Worm (Caenorhabditis elegans) whole organism, early embryonic: ENCODE data around the gene zip-5.

Experiments used
- B0310.2 ChIP-seq: sonication (generic microtip); optimal IDR thresholded peaks from 2 replicates; lab custom pipeline; 2016; ENCODE audit warnings: mild to moderate bottlenecking, missing genetic modification characterization, missing compliant biosample characterization
- F13C5.2 ChIP-seq: sonication (generic microtip); optimal IDR thresholded peaks from 2 replicates; lab custom pipeline; 2017; ENCODE audit warnings: mild to moderate bottlenecking, missing genetic modification characterization, inconsistent platforms, missing compliant biosample characterization
- aly-1 ChIP-seq: sonication (generic microtip); optimal IDR thresholded peaks from 2 replicates; lab custom pipeline; 2016; ENCODE audit warnings: missing genetic modification characterization, missing compliant biosample characterization
- ama-1 ChIP-seq: fragments of 150-350 bp; optimal IDR thresholded peaks from 2 replicates; lab custom pipeline; 2014
- ceh-13 ChIP-seq: fragments of 200-800 bp; sonication (Bioruptor generic); optimal IDR thresholded peaks from 2 replicates; lab custom pipeline; 2018; ENCODE audit warnings: mild to moderate bottlenecking, missing genetic modification characterization, missing compliant biosample characterization
- ceh-36 ChIP-seq: sonication (generic microtip); optimal IDR thresholded peaks from 2 replicates; lab custom pipeline; 2016; ENCODE audit warnings: missing genetic modification characterization, inconsistent platforms, missing compliant biosample characterization
- ets-7 ChIP-seq: sonication (generic microtip); optimal IDR thresholded peaks from 2 replicates; lab custom pipeline; 2016; ENCODE audit warnings: missing genotype, missing genetic modification characterization, missing compliant biosample characterization
- flt-1 ChIP-seq: fragments of 200-800 bp; sonication (Bioruptor generic); IDR thresholded peaks from 2 replicates; pipeline ENCODE4 v1.3.6; 2022; ENCODE audit warnings: missing genetic modification characterization, missing compliant biosample characterization
- hmbx-1 ChIP-seq: sonication (generic microtip); optimal IDR thresholded peaks from 2 replicates; lab custom pipeline; 2016; ENCODE audit warnings: mild to moderate bottlenecking, missing genetic modification characterization, missing compliant biosample characterization
- hmg-4 ChIP-seq: fragments of 200-800 bp; sonication (Bioruptor generic); optimal IDR thresholded peaks from 2 replicates; lab custom pipeline; 2018; ENCODE audit warnings: mild to moderate bottlenecking, missing genetic modification characterization, missing compliant biosample characterization
- hnd-1 ChIP-seq: sonication (generic microtip); optimal IDR thresholded peaks from 2 replicates; lab custom pipeline; 2016; ENCODE audit warnings: missing genetic modification characterization, missing compliant biosample characterization
- pes-1 ChIP-seq: fragments of 200-800 bp; sonication (Bioruptor generic); IDR thresholded peaks from 2 replicates; pipeline ENCODE4 v1.3.6; 2022; ENCODE audit warnings: missing genetic modification reagents, missing genetic modification characterization, missing compliant biosample characterization
- scrt-1 ChIP-seq: fragments of 200-800 bp; sonication (Bioruptor generic); IDR thresholded peaks from 2 replicates; pipeline ENCODE4 v1.3.6; 2022; ENCODE audit warnings: missing genetic modification characterization, missing compliant biosample characterization
- sea-1 ChIP-seq: fragments of 200-800 bp; sonication (Bioruptor generic); conservative IDR thresholded peaks from 2 replicates; pipeline ENCODE4 v1.3.6; 2022; ENCODE audit warnings: missing genetic modification characterization, missing compliant biosample characterization
- tbx-11 ChIP-seq: fragments of 200-800 bp; sonication (Bioruptor generic); IDR thresholded peaks from 2 replicates; pipeline ENCODE4 v1.3.6; 2022; ENCODE audit warnings: missing genetic modification characterization, missing compliant biosample characterization
- tbx-37 ChIP-seq: fragments of 200-800 bp; sonication (Bioruptor generic); conservative IDR thresholded peaks from 2 replicates; pipeline ENCODE4 v1.3.6; 2022; ENCODE audit warnings: missing genetic modification reagents, missing genetic modification characterization, missing compliant biosample characterization
- tra-4 ChIP-seq: sonication (generic microtip); optimal IDR thresholded peaks from 2 replicates; lab custom pipeline; 2017; ENCODE audit warnings: missing genetic modification characterization, missing compliant biosample characterization

The zip-5 gene

ce11 chrV:13301443-13301842 is 37.1 kb downstream of the zip-5 start, which contains the start of gene ceh-79:
Gene ceh-79 (plus strand): TSS chrV:13301833.
- TF ChIP-seq tbx-11 (GFP tag; lab: Robert Waterston, UW), result no peak
- no peak for TF ChIP-seq B0310.2 (tag; lab: Kevin White, UChicago)
- no peak for TF ChIP-seq hmg-4 (GFP tag; lab: Kevin White, UChicago)
- no peak for TF ChIP-seq tra-4 (tag; lab: Kevin White, UChicago)
- TF ChIP-seq pes-1 (GFP tag; lab: Robert Waterston, UW), result no peak
- no peak for TF ChIP-seq ets-7
- TF ChIP-seq hmbx-1, result no peak
- no peak for TF ChIP-seq ceh-36 (tag; lab: Kevin White, UChicago)
- TF ChIP-seq aly-1 (tag; lab: Kevin White, UChicago), result no peak
- no peak for TF ChIP-seq F13C5.2 (tag; lab: Kevin White, UChicago)
- no peak for TF ChIP-seq sea-1 (GFP tag; lab: Robert Waterston, UW)
- no peak for TF ChIP-seq hnd-1 (tag; lab: Kevin White, UChicago)
- no peak for TF ChIP-seq ceh-13 (GFP tag; lab: Kevin White, UChicago)
- TF ChIP-seq ama-1 (lab: Kevin White, UChicago), result no peak
- TF ChIP-seq flt-1 (GFP tag; lab: Robert Waterston, UW), result no peak
- no peak for TF ChIP-seq tbx-37 (GFP tag; lab: Robert Waterston, UW)
- no peak for TF ChIP-seq scrt-1

ce11 chrV:13304663-13305188 is 40.4 kb downstream of the zip-5 start, which contains the start of gene C26E1.2:
Gene C26E1.2 (plus strand): TSS chrV:13305138.
- TF ChIP-seq sea-1 (GFP tag; lab: Robert Waterston, UW) (no peak), hmg-4 (GFP tag; lab: Kevin White, UChicago) (no peak)

DNA sequence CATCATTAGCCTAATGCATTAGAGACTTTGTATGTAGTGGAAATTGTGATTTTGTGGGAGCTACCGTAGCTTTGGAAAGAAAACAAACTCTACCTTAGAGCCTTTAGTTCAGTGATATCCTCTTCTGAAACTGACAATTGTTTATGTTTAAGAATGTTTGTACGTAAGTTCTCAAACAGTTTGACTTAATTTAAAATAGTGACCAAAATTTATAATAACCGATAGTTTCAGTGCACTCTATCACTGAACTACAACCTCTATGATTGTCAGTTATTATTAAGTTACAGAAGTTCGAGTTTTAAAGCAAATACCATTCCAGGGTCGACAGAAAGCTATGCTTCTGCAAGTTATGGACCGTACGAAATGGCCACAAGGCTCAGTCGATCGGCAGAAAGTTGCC is 44.3 kb downstream of the zip-5 start, which contains the start of gene C50B6.1:
Gene C50B6.1, plus strand, starts transcription at position 301 of the 400 bp plus-strand sequence.
- no peak for TF ChIP-seq aly-1 (tag; lab: Kevin White, UChicago)
- no peak for TF ChIP-seq sea-1 (GFP tag; lab: Robert Waterston, UW)
- no peak for TF ChIP-seq tbx-11 (GFP tag; lab: Robert Waterston, UW)
- TF ChIP-seq ceh-36 (tag; lab: Kevin White, UChicago), result no peak
- TF ChIP-seq tra-4 (tag; lab: Kevin White, UChicago), result no peak
- no peak for TF ChIP-seq pes-1 (GFP tag; lab: Robert Waterston, UW)
- TF ChIP-seq ceh-13 (GFP tag; lab: Kevin White, UChicago), result no peak
- no peak for TF ChIP-seq tbx-37 (GFP tag; lab: Robert Waterston, UW)
- TF ChIP-seq scrt-1, result no peak
- no peak for TF ChIP-seq B0310.2 (tag; lab: Kevin White, UChicago)
- TF ChIP-seq ets-7, result no peak
- TF ChIP-seq hmg-4 (GFP tag; lab: Kevin White, UChicago), result no peak
- TF ChIP-seq hmbx-1, result no peak
- no peak for TF ChIP-seq flt-1 (GFP tag; lab: Robert Waterston, UW)
- TF ChIP-seq ama-1 (lab: Kevin White, UChicago), result no peak

ce11 chrV:13309806-13310205 is 45.5 kb downstream of the zip-5 start:
- TF ChIP-seq sea-1 (GFP tag; lab: Robert Waterston, UW) (no peak), hmbx-1 (no peak), ceh-36 (tag; lab: Kevin White, UChicago) (no peak), scrt-1 (no peak), ceh-13 (GFP tag; lab: Kevin White, UChicago) (no peak), aly-1 (tag; lab: Kevin White, UChicago) (no peak), B0310.2 (tag; lab: Kevin White, UChicago) (no peak)

- no peak for TF ChIP-seq ets-7
- no peak for TF ChIP-seq hmbx-1
- TF ChIP-seq ceh-36 (tag; lab: Kevin White, UChicago), result no peak
Observed at ce11 chrV:13312210-13312676, 47.9 kb downstream of the zip-5 start, which contains the start of gene nasp-2. Gene nasp-2 (minus strand): TSS chrV:13312260.

DNA sequence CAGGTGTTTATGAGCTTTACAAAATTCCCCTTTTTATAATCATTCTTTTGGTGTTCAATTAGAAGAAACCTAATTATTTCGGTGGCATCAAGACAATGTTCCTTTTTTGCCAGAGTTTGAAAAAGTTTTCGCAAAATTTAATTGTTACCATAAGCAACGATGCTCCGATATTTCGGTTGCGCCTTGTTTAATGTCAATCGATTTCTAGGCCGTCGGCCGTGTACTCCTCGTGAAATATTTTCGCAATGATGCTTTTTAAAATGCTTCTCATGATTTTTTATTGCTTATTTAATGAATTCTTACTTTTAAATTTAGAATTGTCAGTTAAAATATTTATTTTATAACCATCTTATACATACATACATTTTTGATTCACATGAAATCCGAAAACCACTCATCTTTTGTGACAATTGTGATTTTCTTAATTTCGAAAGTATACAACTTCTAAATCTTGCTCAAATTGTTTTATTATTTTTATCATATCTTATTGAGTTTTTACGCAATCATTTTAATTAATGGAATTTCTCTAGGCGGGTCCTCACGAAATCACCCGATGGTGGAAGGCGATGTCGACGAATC is 48.8 kb downstream of the zip-5 start, which contains the start of gene C50B6.3:
Gene C50B6.3, plus strand, starts transcription at position 529 of the 579 bp plus-strand sequence.
- no peak for TF ChIP-seq scrt-1
- TF ChIP-seq tbx-37 (GFP tag; lab: Robert Waterston, UW), result peak; percentile 71

DNA sequence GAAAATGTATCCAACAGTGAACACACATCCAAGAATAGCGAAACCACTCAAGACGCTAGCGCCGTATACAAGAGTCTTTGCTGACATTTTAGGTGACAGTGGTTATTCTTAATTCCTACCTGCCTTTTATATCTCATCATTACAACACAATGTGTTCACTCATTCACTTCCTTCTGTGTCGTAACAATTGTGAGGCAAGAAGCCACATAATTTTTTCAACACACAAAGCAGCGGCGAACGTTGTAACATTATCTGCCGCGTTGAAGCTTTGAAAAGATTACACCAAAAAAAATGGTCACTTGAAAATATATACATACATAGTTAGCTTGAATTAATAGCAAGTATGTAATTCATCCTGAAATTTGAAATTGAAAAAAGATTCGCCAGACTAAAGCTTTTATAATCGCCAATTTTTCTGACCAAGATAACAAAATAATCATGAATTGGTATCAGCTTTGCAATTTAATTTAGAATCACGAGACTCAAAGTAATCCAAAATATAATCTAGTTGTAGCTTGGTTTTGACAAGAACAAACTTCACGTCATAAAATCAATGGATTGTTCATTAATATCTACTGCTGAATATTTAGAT is 53.7 kb downstream of the zip-5 start, which contains the start of the genes col-161 and srh-18:
Gene col-161, minus strand, starts transcription at position 101 of the 592 bp plus-strand sequence.
Gene srh-18, plus strand, starts transcription at position 542 of the 592 bp plus-strand sequence.
- TF ChIP-seq ama-1 (lab: Kevin White, UChicago) (no peak), hnd-1 (tag; lab: Kevin White, UChicago) (no peak), sea-1 (GFP tag; lab: Robert Waterston, UW) (no peak), B0310.2 (tag; lab: Kevin White, UChicago) (no peak), ceh-13 (GFP tag; lab: Kevin White, UChicago) (no peak), aly-1 (tag; lab: Kevin White, UChicago) (no peak)
